Fruit fly (Drosophila melanogaster) Kc167 (cell line): Measurements from ENCODE around the gene loh.

Experiments used
- Myc ChIP-seq: fragments of >200 bp; optimal IDR thresholded peaks from 2 replicates; lab custom pipeline; 2017; ENCODE audit warnings: missing external identifiers
- Sin3A ChIP-seq: fragments of >200 bp; optimal IDR thresholded peaks from 2 replicates; lab custom pipeline; 2018; ENCODE audit warnings: missing external identifiers
- h ChIP-seq: fragments of >200 bp; optimal IDR thresholded peaks from 3 replicates; lab custom pipeline; 2018; ENCODE audit warnings: missing external identifiers
- insv ChIP-seq: fragments of >200 bp; optimal IDR thresholded peaks from 3 replicates; lab custom pipeline; 2018; ENCODE audit warnings: missing external identifiers
- psq ChIP-seq: fragments of >200 bp; optimal IDR thresholded peaks from 2 replicates; lab custom pipeline; 2017; ENCODE audit warnings: missing external identifiers
- ttk ChIP-seq: sonication (Bioruptor generic); optimal IDR thresholded peaks from 2 replicates; lab custom pipeline; 2017; ENCODE audit warnings: missing external identifiers

DNA sequence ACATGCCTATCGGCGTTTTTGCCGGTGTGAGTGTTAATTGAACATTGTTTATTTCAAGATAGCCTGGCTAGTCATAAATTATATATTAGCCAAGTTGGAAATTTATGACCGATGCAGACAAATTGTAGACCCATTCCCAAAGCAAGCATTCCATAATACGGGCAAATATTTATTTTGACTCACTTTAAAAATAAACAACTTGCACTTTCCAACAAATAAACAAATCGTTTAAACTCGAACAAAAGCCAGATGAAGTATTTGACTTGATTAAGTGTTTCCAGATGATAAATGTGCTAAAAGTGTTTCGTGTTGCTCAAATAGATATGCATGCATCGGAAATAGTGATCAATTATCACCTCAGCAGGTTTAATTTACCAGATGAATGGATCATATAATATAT lies 53.2 kb downstream of the loh start:
- TF ChIP-seq h (lab: Kevin White, UChicago) (no peak), Sin3A (no peak), psq (lab: Kevin White, UChicago) (no peak), ttk (lab: Kevin White, UChicago) (no peak), insv (lab: Kevin White, UChicago) (no peak), Myc (lab: Kevin White, UChicago) (no peak)
